Fruit fly (Drosophila melanogaster) whole organism, adult: ENCODE measurements around the gene CG14683.

Experiments used
- CG11617 ChIP-seq: fragments of 200-800 bp; sonication (Bioruptor generic); optimal IDR thresholded peaks from 2 replicates; lab custom pipeline; 2017; ENCODE audit warnings: mild to moderate bottlenecking, missing biosample characterization, missing genetic modification reagents, missing genetic modification characterization
- CG12768 ChIP-seq: fragments of 200-800 bp; sonication (Bioruptor generic); optimal IDR thresholded peaks from 2 replicates; lab custom pipeline; 2017; ENCODE audit warnings: missing biosample characterization, missing genetic modification characterization, mild to moderate bottlenecking, moderate library complexity, missing genetic modification reagents
- CG14711 ChIP-seq: fragments of 200-800 bp; sonication (Bioruptor generic); optimal IDR thresholded peaks from 2 replicates; lab custom pipeline; 2018; ENCODE audit warnings: missing biosample characterization, mild to moderate bottlenecking, missing genetic modification characterization, moderate library complexity
- CG1620 ChIP-seq: fragments of 200-800 bp; sonication (Bioruptor generic); optimal IDR thresholded peaks from 2 replicates; lab custom pipeline; 2016; ENCODE audit warnings: missing biosample characterization, missing genetic modification characterization
- CG33017 ChIP-seq: fragments of 200-800 bp; sonication (Bioruptor generic); optimal IDR thresholded peaks from 2 replicates; lab custom pipeline; 2018; ENCODE audit warnings: missing biosample characterization, mild to moderate bottlenecking, missing genetic modification characterization, moderate library complexity
- CG5204 ChIP-seq: fragments of 200-800 bp; sonication (Bioruptor generic); optimal IDR thresholded peaks from 2 replicates; lab custom pipeline; 2016; ENCODE audit warnings: missing biosample characterization, missing genetic modification characterization
- CG7045 ChIP-seq: fragments of 200-800 bp; sonication (Bioruptor generic); optimal IDR thresholded peaks from 2 replicates; lab custom pipeline; 2017; ENCODE audit warnings: missing biosample characterization, mild to moderate bottlenecking, missing genetic modification characterization
- CG7101 ChIP-seq: fragments of 200-800 bp; sonication (Bioruptor generic); optimal IDR thresholded peaks from 2 replicates; lab custom pipeline; 2018; ENCODE audit warnings: missing biosample characterization, mild to moderate bottlenecking, missing genetic modification characterization, moderate library complexity
- Clk ChIP-seq: fragments of 200-800 bp; sonication (Bioruptor generic); optimal IDR thresholded peaks from 2 replicates; lab custom pipeline; 2017; ENCODE audit warnings: missing biosample characterization, missing genetic modification characterization
- Crg-1 ChIP-seq: fragments of 200-800 bp; sonication (Bioruptor generic); optimal IDR thresholded peaks from 2 replicates; lab custom pipeline; 2016; ENCODE audit warnings: missing biosample characterization, missing genetic modification characterization
- Hr96 ChIP-seq: fragments of 200-800 bp; sonication (Bioruptor generic); optimal IDR thresholded peaks from 2 replicates; lab custom pipeline; 2016; ENCODE audit warnings: missing biosample characterization, missing genetic modification characterization
- Mnt ChIP-seq: fragments of 200-800 bp; sonication (Bioruptor generic); optimal IDR thresholded peaks from 2 replicates; lab custom pipeline; 2016; ENCODE audit warnings: missing biosample characterization, mild to moderate bottlenecking, missing genetic modification characterization
- bab1 ChIP-seq: fragments of 200-800 bp; sonication (Bioruptor generic); optimal IDR thresholded peaks from 3 replicates; lab custom pipeline; 2019; ENCODE audit warnings: missing biosample characterization, mild to moderate bottlenecking, missing genetic modification characterization, moderate library complexity
- cic ChIP-seq: fragments of 200-800 bp; sonication (Bioruptor generic); optimal IDR thresholded peaks from 2 replicates; lab custom pipeline; 2017; ENCODE audit warnings: missing biosample characterization, mild to moderate bottlenecking, missing genetic modification characterization, moderate library complexity
- cnc ChIP-seq, 2 experiments: fragments of >200 bp; optimal IDR thresholded peaks; 2 replicates each; lab custom pipeline; 2017
- kay ChIP-seq: fragments of 200-800 bp; sonication (Bioruptor generic); peaks from one replicate; lab custom pipeline; 2016; ENCODE audit warnings: missing biosample characterization, missing genetic modification characterization, borderline replicate concordance
- ovo ChIP-seq: fragments of 200-800 bp; sonication (Bioruptor generic); optimal IDR thresholded peaks from 2 replicates; lab custom pipeline; 2016; ENCODE audit warnings: missing biosample characterization, missing genetic modification characterization
- pad ChIP-seq: fragments of 200-800 bp; sonication (Bioruptor generic); optimal IDR thresholded peaks from 3 replicates; lab custom pipeline; 2017; ENCODE audit warnings: missing biosample characterization, missing genetic modification characterization, mild to moderate bottlenecking, moderate library complexity, missing genetic modification reagents
- tj ChIP-seq: fragments of 200-800 bp; sonication (Bioruptor generic); optimal IDR thresholded peaks from 3 replicates; lab custom pipeline; 2017; ENCODE audit warnings: missing biosample characterization, mild to moderate bottlenecking, missing genetic modification characterization, moderate library complexity
- toe ChIP-seq: fragments of 200-800 bp; sonication (Bioruptor generic); optimal IDR thresholded peaks from 2 replicates; lab custom pipeline; 2016; ENCODE audit warnings: missing biosample characterization, missing genetic modification characterization

CG14683 gene

DNA sequence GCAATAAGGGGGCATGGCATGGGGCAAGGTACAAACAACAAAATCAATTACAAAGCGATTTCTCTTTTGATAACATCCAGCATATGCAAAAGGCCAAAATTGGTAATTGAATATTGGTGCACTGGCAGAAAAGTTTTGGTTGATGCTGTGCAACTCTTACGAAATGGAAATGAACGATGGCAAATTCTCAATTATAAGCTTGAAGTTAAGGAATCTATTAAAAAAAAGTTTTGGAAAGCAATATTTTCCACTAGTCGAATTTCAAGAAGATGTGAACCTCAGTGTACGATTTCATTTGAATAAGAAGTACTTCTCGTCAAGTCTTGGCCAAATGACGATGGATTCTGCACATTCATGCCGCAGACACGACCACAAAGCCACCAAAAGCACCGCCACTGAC, 40.5 kb upstream of the CG14683 start:
- TF ChIP-seq CG5204 (GFP tag; lab: Kevin White, UChicago), result no peak
- TF ChIP-seq Crg-1, result no peak
- TF ChIP-seq pad (GFP tag; lab: Kevin White, UChicago), result no peak
- no peak for TF ChIP-seq CG7101 (tag; lab: Kevin White, UChicago)
- TF ChIP-seq CG33017 (tag; lab: Kevin White, UChicago), result no peak
- no peak for TF ChIP-seq CG11617 (GFP tag; lab: Kevin White, UChicago)
- no peak for TF ChIP-seq kay
- TF ChIP-seq CG12768 (GFP tag; lab: Kevin White, UChicago), result no peak
- TF ChIP-seq Clk (GFP tag; lab: Kevin White, UChicago), result no peak
- TF ChIP-seq Hr96 (GFP tag; lab: Kevin White, UChicago), result no peak
- no peak for TF ChIP-seq CG14711 (tag; lab: Kevin White, UChicago)
- no peak for TF ChIP-seq tj
- no peak for TF ChIP-seq Mnt
- TF ChIP-seq ovo (GFP tag; lab: Kevin White, UChicago), result no peak
- no peak for TF ChIP-seq bab1
- no peak for TF ChIP-seq CG1620 (GFP tag; lab: Kevin White, UChicago)
- no peak for TF ChIP-seq toe (GFP tag; lab: Kevin White, UChicago)
- no peak for TF ChIP-seq CG7045

DNA sequence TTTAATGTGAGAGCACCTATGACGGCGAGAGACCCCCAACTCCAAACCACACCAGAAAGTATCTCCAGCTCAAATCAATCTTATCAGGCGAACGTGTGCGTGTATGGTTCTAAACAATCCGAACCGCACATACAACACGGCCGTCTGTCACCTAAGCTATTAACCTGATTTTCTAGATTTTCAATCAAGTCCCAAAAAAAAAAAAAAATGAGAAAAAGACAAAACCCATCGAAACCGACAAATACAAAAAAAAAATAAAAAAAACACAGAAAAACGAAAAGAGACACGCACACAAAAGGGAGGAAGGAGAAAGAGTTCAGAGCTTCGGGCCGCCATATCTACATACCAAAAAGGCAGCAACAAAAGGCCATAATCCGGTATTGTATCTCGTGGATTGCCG, 39.9 kb upstream of the CG14683 start:
- TF ChIP-seq CG33017 (tag; lab: Kevin White, UChicago) (no peak), toe (GFP tag; lab: Kevin White, UChicago) (no peak), pad (GFP tag; lab: Kevin White, UChicago) (no peak), CG1620 (GFP tag; lab: Kevin White, UChicago) (no peak), Mnt (no peak), kay (no peak)

DNA sequence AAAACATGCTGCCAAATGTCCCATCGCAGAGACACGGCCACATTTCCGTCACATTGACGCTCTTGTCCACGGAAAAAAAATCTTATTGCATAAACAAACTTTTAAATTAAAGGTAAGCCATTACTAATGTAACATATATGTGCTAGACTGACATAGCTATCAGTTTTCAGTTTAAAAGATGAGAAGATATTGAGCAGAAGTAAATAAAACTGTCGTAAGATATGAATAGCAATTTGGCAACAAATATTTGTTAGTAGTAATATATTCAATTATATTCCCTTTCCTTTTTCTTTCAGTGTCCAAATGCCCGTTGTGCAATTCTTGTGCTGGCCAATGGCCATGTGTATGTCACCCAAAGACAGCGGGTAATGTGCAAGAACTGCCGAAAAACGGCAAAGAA, 37.7 kb upstream of the CG14683 start:
- TF ChIP-seq Mnt (no peak), pad (GFP tag; lab: Kevin White, UChicago) (no peak), CG14711 (tag; lab: Kevin White, UChicago) (no peak), CG12768 (GFP tag; lab: Kevin White, UChicago) (no peak), Hr96 (GFP tag; lab: Kevin White, UChicago) (no peak), CG7045 (no peak), cic (GFP tag; lab: Kevin White, UChicago) (no peak), tj (no peak), kay (no peak)

DNA sequence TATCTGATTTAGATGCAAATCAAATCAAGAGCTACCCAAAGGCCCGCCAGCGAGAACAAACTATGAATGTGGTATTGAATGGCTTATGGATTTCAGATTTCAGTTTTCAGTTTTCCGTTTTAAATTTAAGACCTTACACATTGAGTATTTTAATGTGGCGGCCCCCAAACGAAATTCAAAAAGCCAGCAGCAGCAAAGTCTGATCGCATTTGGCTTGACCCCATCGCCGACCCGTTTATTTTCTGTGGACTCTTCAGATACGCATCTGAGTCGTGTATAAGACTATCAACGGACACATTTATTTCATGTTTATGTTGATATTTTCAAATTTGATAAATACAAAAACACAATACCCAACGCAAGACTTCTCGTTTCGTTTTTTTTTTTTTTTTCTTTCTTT, 36.9 kb upstream of the CG14683 start:
- TF ChIP-seq Mnt (no peak), CG33017 (tag; lab: Kevin White, UChicago) (no peak), CG11617 (GFP tag; lab: Kevin White, UChicago) (no peak), toe (GFP tag; lab: Kevin White, UChicago) (no peak), CG7101 (tag; lab: Kevin White, UChicago) (no peak), tj (no peak), CG14711 (tag; lab: Kevin White, UChicago) (no peak), ovo (GFP tag; lab: Kevin White, UChicago) (no peak), CG5204 (GFP tag; lab: Kevin White, UChicago) (no peak), bab1 (no peak)

DNA sequence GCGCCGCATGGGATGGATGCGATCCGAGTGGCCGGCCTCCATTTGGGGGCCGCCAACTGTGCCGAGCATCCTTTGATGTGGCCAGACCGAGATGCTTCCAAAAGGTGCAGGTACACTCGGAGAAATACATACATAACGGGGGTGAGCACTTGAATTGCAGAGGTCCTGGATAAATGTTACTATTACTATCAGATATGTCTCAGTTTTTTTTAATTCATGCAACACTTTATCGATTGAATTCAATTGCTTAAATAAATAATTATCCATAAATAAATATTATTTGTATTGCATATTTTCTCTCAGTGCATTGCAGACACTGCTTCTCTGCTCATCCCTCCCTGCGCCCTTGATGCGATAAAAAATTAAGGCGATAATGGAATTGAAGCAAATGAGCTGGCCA, 35.3 kb upstream of the CG14683 start:
- TF ChIP-seq CG1620 (GFP tag; lab: Kevin White, UChicago) (no peak), Hr96 (GFP tag; lab: Kevin White, UChicago) (no peak), CG33017 (tag; lab: Kevin White, UChicago) (no peak), Crg-1 (no peak), CG12768 (GFP tag; lab: Kevin White, UChicago) (no peak), bab1 (no peak), CG7101 (tag; lab: Kevin White, UChicago) (no peak), tj (no peak), CG5204 (GFP tag; lab: Kevin White, UChicago) (no peak), CG11617 (GFP tag; lab: Kevin White, UChicago) (no peak), pad (GFP tag; lab: Kevin White, UChicago) (no peak), CG14711 (tag; lab: Kevin White, UChicago) (no peak), cnc (optimal IDR thresholded peaks at IDR 0.05; lab: Kevin White, UChicago) (no peak), Mnt (no peak), kay (no peak), Clk (GFP tag; lab: Kevin White, UChicago) (no peak), cic (GFP tag; lab: Kevin White, UChicago) (no peak)

DNA sequence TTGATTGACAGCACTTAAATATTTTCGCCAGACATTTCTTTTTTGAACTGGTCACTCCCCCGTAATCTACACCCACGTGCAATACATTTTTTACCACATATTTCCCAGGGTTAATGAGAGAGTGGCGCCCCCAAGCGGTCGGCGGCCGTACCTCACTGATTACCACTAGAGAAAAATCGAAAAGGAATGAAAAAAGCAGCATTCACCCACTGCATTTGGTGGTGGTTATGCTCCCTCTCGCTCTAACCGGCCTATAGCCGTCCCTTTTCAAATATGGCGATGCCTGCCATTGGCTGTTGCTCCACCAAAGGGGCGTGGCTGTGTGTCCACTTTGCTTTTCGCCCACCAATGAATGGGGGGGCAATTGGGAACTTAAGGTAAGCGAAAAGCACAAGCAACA, 31.5 kb upstream of the CG14683 start:
- TF ChIP-seq CG11617 (GFP tag; lab: Kevin White, UChicago) (no peak), pad (GFP tag; lab: Kevin White, UChicago) (peak; percentile 40)

DNA sequence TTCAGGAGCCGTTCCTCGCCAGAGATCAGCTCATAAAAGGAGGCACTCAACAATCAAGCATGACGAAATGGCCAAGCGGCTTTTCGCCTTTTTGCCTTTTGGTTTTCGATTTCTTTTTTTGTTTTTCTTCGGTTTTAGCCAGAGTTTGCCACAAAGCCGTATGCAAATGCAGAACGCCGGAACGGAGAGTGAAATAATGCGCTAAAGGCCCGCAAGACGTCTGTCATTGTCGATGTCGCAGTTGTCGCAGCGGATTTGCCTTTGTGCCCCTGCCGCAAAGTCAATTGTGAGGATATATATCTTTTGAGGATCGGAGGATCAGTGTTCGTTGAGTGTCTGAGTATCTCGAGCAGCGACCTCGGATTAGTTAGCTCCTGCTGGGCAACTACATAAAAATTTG, 28.5 kb upstream of the CG14683 start:
- TF ChIP-seq cic (GFP tag; lab: Kevin White, UChicago), result no peak
- no peak for TF ChIP-seq CG14711 (tag; lab: Kevin White, UChicago)
- no peak for TF ChIP-seq CG1620 (GFP tag; lab: Kevin White, UChicago)
- TF ChIP-seq Mnt, result no peak
- TF ChIP-seq bab1, result no peak
- no peak for TF ChIP-seq toe (GFP tag; lab: Kevin White, UChicago)
- TF ChIP-seq CG7101 (tag; lab: Kevin White, UChicago), result no peak
- no peak for TF ChIP-seq Clk (GFP tag; lab: Kevin White, UChicago)
- no peak for TF ChIP-seq CG7045
- TF ChIP-seq tj, result no peak
- TF ChIP-seq CG33017 (tag; lab: Kevin White, UChicago), result no peak
- TF ChIP-seq pad (GFP tag; lab: Kevin White, UChicago), result no peak
- no peak for TF ChIP-seq CG12768 (GFP tag; lab: Kevin White, UChicago)
- TF ChIP-seq cnc (optimal IDR thresholded peaks at IDR 0.05; lab: Kevin White, UChicago), result no peak
- no peak for TF ChIP-seq CG5204 (GFP tag; lab: Kevin White, UChicago)
- TF ChIP-seq Hr96 (GFP tag; lab: Kevin White, UChicago), result no peak
- TF ChIP-seq ovo (GFP tag; lab: Kevin White, UChicago), result no peak
- TF ChIP-seq CG11617 (GFP tag; lab: Kevin White, UChicago), result no peak
- no peak for TF ChIP-seq Crg-1
- TF ChIP-seq kay, result no peak
